Worm (Caenorhabditis elegans) whole organism, young adult: ENCODE results near the gene wago-4.
A peak's percentile ranks its signal among the peaks of the same experiment; 100 is the strongest.

Source experiments
- B0336.3 ChIP-seq: fragments of 200-800 bp; sonication (Bioruptor generic); IDR thresholded peaks from 2 replicates; pipeline ENCODE4 v1.3.6; 2022; ENCODE audit warnings: missing genetic modification characterization, missing compliant biosample characterization
- F49E8.2 ChIP-seq: sonication (generic microtip); optimal IDR thresholded peaks from 3 replicates; lab custom pipeline; 2017; ENCODE audit warnings: missing genetic modification characterization, mild to moderate bottlenecking, missing compliant biosample characterization, antibody characterized with exemption, moderate library complexity; ENCODE audit not compliant: insufficient read depth
- F57A8.1 ChIP-seq: fragments of 200-800 bp; sonication (Bioruptor generic); optimal IDR thresholded peaks from 2 replicates; lab custom pipeline; 2018; ENCODE audit warnings: mild to moderate bottlenecking, missing genetic modification characterization, moderate library complexity, missing compliant biosample characterization
- ZK185.1 ChIP-seq: sonication (generic microtip); optimal IDR thresholded peaks from 2 replicates; lab custom pipeline; 2016; ENCODE audit warnings: mild to moderate bottlenecking, missing genetic modification characterization, missing compliant biosample characterization; ENCODE audit not compliant: poor library complexity, severe bottlenecking
- attf-5 ChIP-seq: fragments of 200-800 bp; sonication (Bioruptor generic); optimal IDR thresholded peaks from 2 replicates; lab custom pipeline; 2018; ENCODE audit warnings: mild to moderate bottlenecking, missing genetic modification characterization, missing compliant biosample characterization
- cebp-1 ChIP-seq, 2 experiments: fragments of 200-800 bp in 1 of 2; sonication (Bioruptor generic) in 1 of 2; sonication (generic microtip) in 1 of 2; IDR thresholded peaks in 1 of 2; optimal IDR thresholded peaks in 1 of 2; 2 replicates each; pipeline versions ENCODE4 v1.3.6 to Lab custom; 2017 to 2022; ENCODE audit warnings: missing compliant biosample characterization in 2 of 2, missing genetic modification characterization in 2 of 2, mild to moderate bottlenecking in 1 of 2, missing genetic modification reagents in 1 of 2, moderate library complexity in 1 of 2
- cebp-2 ChIP-seq: fragments of 200-800 bp; sonication (Bioruptor generic); IDR thresholded peaks from 2 replicates; pipeline ENCODE4 v1.3.6; 2022; ENCODE audit warnings: missing genetic modification characterization, missing compliant biosample characterization
- ceh-100 ChIP-seq: fragments of 200-800 bp; sonication (Bioruptor generic); IDR thresholded peaks from 2 replicates; pipeline ENCODE4 v1.3.6; 2022; ENCODE audit warnings: missing genetic modification reagents, missing genetic modification characterization, missing compliant biosample characterization
- ceh-40 ChIP-seq: fragments of 200-800 bp; sonication (Bioruptor generic); IDR thresholded peaks from 2 replicates; pipeline ENCODE4 v1.3.6; 2022; ENCODE audit warnings: missing genetic modification characterization, missing compliant biosample characterization
- ceh-58 ChIP-seq: fragments of 200-800 bp; sonication (Bioruptor generic); IDR thresholded peaks from 2 replicates; pipeline ENCODE4 v1.3.6; 2022; ENCODE audit warnings: missing genetic modification characterization, missing compliant biosample characterization
- ceh-79 ChIP-seq: sonication (generic microtip); optimal IDR thresholded peaks from 2 replicates; lab custom pipeline; 2017; ENCODE audit warnings: mild to moderate bottlenecking, missing genetic modification characterization, missing compliant biosample characterization
- egl-44 ChIP-seq: fragments of 200-800 bp; sonication (Bioruptor generic); IDR thresholded peaks from 2 replicates; pipeline ENCODE4 v1.3.6; 2022; ENCODE audit warnings: missing genetic modification reagents, missing genetic modification characterization, missing compliant biosample characterization
- ekl-4 ChIP-seq: fragments of 200-800 bp; sonication (Bioruptor generic); IDR thresholded peaks from 2 replicates; pipeline ENCODE4 v1.3.6; 2022; ENCODE audit warnings: missing genetic modification reagents, missing genetic modification characterization, missing compliant biosample characterization
- gei-17 ChIP-seq: fragments of 200-800 bp; sonication (Bioruptor generic); optimal IDR thresholded peaks from 2 replicates; lab custom pipeline; 2018; ENCODE audit warnings: mild to moderate bottlenecking, missing genetic modification characterization, missing compliant biosample characterization
- hlh-12 ChIP-seq: sonication (generic microtip); optimal IDR thresholded peaks from 2 replicates; lab custom pipeline; 2016; ENCODE audit warnings: missing genetic modification characterization, missing compliant biosample characterization
- nfya-1 ChIP-seq: sonication (generic microtip); optimal IDR thresholded peaks from 2 replicates; lab custom pipeline; 2017; ENCODE audit warnings: antibody characterized with exemption, missing compliant biosample characterization, missing genetic modification characterization, borderline replicate concordance; ENCODE audit not compliant: insufficient read depth
- nfya-2 ChIP-seq: fragments of 200-800 bp; sonication (Bioruptor generic); IDR thresholded peaks from 2 replicates; pipeline ENCODE4 v1.3.6; 2022; ENCODE audit warnings: missing genetic modification reagents, missing genetic modification characterization, missing compliant biosample characterization
- nhr-179 ChIP-seq: sonication (generic microtip); optimal IDR thresholded peaks from 2 replicates; lab custom pipeline; 2016; ENCODE audit warnings: mild to moderate bottlenecking, missing genetic modification characterization, missing compliant biosample characterization
- nhr-80 ChIP-seq: sonication (generic microtip); optimal IDR thresholded peaks from 2 replicates; lab custom pipeline; 2016; ENCODE audit warnings: missing genetic modification characterization, missing compliant biosample characterization
- snpc-4 ChIP-seq, 5 experiments: fragments of 150-350 bp in 1 of 5; sonication (generic microtip) in 4 of 5; optimal IDR thresholded peaks; 2 replicates each; lab custom pipeline; 2014 to 2018; ENCODE audit warnings: missing genetic modification characterization in 5 of 5, missing biosample characterization in 3 of 5, antibody characterized with exemption in 2 of 5, mild to moderate bottlenecking in 2 of 5, missing compliant biosample characterization in 2 of 5, missing genotype in 2 of 5, moderate library complexity in 2 of 5, missing genetic modification reagents in 1 of 5
- sptf-2 ChIP-seq: fragments of 200-800 bp; sonication (Bioruptor generic); optimal IDR thresholded peaks from 2 replicates; lab custom pipeline; 2018; ENCODE audit warnings: mild to moderate bottlenecking, missing genetic modification characterization, missing compliant biosample characterization
- tlf-1 ChIP-seq: fragments of 200-800 bp; sonication (Bioruptor generic); optimal IDR thresholded peaks from 2 replicates; lab custom pipeline; 2018; ENCODE audit warnings: mild to moderate bottlenecking, missing genetic modification characterization, missing compliant biosample characterization
- unc-130 ChIP-seq: sonication (generic microtip); optimal IDR thresholded peaks from 2 replicates; lab custom pipeline; 2016; ENCODE audit warnings: missing genetic modification reagents, missing genetic modification characterization, missing compliant biosample characterization
- unc-62 ChIP-seq: fragments of 150-350 bp; optimal IDR thresholded peaks from 2 replicates; lab custom pipeline; 2014; ENCODE audit warnings: missing biosample characterization, missing genetic modification reagents, missing genetic modification characterization
- zfh-2 ChIP-seq: fragments of 200-800 bp; sonication (Bioruptor generic); conservative IDR thresholded peaks from 2 replicates; pipeline ENCODE4 v1.3.6; 2022; ENCODE audit warnings: missing genetic modification reagents, missing genetic modification characterization, missing compliant biosample characterization
- zim-3 ChIP-seq: sonication (generic microtip); optimal IDR thresholded peaks from 2 replicates; lab custom pipeline; 2017; ENCODE audit warnings: mild to moderate bottlenecking, missing genetic modification characterization, moderate library complexity, missing compliant biosample characterization
- ztf-18 ChIP-seq: sonication (generic microtip); optimal IDR thresholded peaks from 2 replicates; lab custom pipeline; 2016; ENCODE audit warnings: missing genotype, mild to moderate bottlenecking, missing genetic modification characterization, missing compliant biosample characterization
- ztf-28 ChIP-seq: fragments of 200-800 bp; sonication (Bioruptor generic); IDR thresholded peaks from 2 replicates; pipeline ENCODE4 v1.3.6; 2022; ENCODE audit warnings: missing genetic modification reagents, missing genetic modification characterization, missing compliant biosample characterization

The wago-4 gene

DNA sequence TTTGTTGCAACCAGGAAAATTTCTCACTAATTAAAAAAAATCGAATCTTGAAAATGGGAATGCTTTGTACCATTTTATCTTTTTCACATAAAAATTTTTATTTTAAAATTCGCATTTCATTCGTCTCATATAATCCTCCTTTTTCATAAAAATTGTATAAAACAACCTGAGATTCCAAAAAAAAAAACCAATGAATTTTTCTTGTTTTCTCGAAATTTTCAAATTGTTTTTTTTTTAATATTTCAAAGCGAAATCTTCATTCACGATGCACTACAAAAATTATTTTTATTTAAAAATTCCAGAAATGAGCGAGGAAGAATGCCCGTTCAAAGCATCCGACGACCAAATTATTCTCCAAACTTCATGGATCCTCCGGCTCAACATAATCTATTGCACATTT is 34.4 kb upstream of the wago-4 start, which contains the start of gene sra-14:
TSS of gene sra-14 (plus strand) at position 301 of the 400 bp plus-strand sequence.
- no peak for TF ChIP-seq ceh-40 (GFP tag; lab: Robert Waterston, UW)
- TF ChIP-seq ceh-79, result no peak
- no peak for TF ChIP-seq ZK185.1 (tag; lab: Kevin White, UChicago)
- no peak for TF ChIP-seq nfya-1 (tag; lab: Kevin White, UChicago)
- no peak for TF ChIP-seq egl-44 (GFP tag; lab: Robert Waterston, UW)
- no peak for TF ChIP-seq nfya-2 (GFP tag; lab: Robert Waterston, UW)
- TF ChIP-seq ceh-100 (GFP tag; lab: Robert Waterston, UW), result no peak
- no peak for TF ChIP-seq tlf-1 (GFP tag; lab: Kevin White, UChicago)
- TF ChIP-seq hlh-12 (tag; lab: Kevin White, UChicago), result no peak
- TF ChIP-seq ekl-4 (GFP tag; lab: Robert Waterston, UW), result no peak
- TF ChIP-seq cebp-1 (GFP tag; IDR thresholded peaks at IDR 0.05; lab: Robert Waterston, UW), result no peak
- no peak for TF ChIP-seq cebp-1 (tag; optimal IDR thresholded peaks at IDR 0.05; lab: Kevin White, UChicago)
- no peak for TF ChIP-seq zim-3 (tag; lab: Kevin White, UChicago)
- no peak for TF ChIP-seq F57A8.1 (GFP tag; lab: Kevin White, UChicago)

DNA sequence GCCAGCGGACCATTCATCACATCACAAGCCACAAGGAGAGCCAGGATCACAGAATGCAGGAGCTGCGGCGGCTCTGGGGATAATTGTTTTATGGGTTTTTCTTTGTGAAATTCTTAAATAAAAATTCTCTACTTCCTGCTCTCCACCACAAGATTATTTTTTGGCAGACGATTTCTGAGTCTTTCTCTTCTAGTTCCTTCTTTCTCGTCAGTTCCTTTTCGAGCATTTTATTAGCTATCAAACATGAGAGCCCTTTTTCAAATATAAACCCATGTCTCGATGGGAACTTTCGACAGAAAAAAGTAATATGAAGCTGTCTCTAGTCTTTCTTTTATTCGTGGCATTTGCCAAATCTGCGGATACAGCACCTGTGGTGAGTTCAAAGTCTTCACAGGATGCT is 30.9 kb upstream of the wago-4 start, which contains the start of gene F35C5.3:
TSS of gene F35C5.3 (plus strand) at position 301 of the 400 bp plus-strand sequence.
- no peak for TF ChIP-seq ztf-28
- TF ChIP-seq unc-62 (GFP tag; lab: Kevin White, UChicago), result no peak
- TF ChIP-seq cebp-2 (GFP tag; lab: Robert Waterston, UW), result no peak
- TF ChIP-seq sptf-2 (GFP tag; lab: Kevin White, UChicago), result no peak
- TF ChIP-seq ztf-18 (tag; lab: Kevin White, UChicago), result no peak
- no peak for TF ChIP-seq B0336.3 (GFP tag; lab: Robert Waterston, UW)
- no peak for TF ChIP-seq attf-5
- no peak for TF ChIP-seq gei-17 (GFP tag; lab: Kevin White, UChicago)
- no peak for TF ChIP-seq cebp-1 (GFP tag; IDR thresholded peaks at IDR 0.05; lab: Robert Waterston, UW)
- no peak for TF ChIP-seq cebp-1 (tag; optimal IDR thresholded peaks at IDR 0.05; lab: Kevin White, UChicago)
- TF ChIP-seq nhr-179 (tag; lab: Kevin White, UChicago), result no peak
- TF ChIP-seq tlf-1 (GFP tag; lab: Kevin White, UChicago), result no peak

DNA sequence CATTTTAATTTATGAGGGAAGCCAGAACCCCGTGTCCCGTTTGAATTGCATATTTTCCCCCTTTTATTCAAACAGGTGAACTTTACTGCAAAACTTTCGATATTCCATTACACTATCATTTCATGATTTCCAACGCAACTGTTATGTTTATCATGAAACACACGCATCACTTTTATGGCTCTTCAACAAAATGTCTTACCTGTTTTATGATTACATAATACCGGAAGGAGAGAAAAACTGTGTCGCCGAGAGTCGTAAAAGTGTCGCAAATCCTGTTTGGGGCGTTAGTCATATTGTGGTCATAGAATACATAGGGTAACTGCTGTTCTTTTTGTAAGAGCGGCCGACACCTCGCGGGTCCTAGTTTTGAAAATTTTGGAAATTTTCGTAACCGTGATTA is 26.9 kb upstream of the wago-4 start:
- TF ChIP-seq snpc-4 (GFP tag; optimal IDR thresholded peaks at IDR 0.05; lab: Kevin White, UChicago) (no peak), snpc-4 (tag; optimal IDR thresholded peaks at IDR 0.05; lab: Kevin White, UChicago) (peak in 1 of 4 experiments; percentile 36), F49E8.2 (tag; lab: Kevin White, UChicago) (no peak), ceh-58 (GFP tag; lab: Robert Waterston, UW) (no peak), nhr-80 (tag; lab: Kevin White, UChicago) (peak; percentile 39), unc-62 (GFP tag; lab: Kevin White, UChicago) (peak; percentile 1)

DNA sequence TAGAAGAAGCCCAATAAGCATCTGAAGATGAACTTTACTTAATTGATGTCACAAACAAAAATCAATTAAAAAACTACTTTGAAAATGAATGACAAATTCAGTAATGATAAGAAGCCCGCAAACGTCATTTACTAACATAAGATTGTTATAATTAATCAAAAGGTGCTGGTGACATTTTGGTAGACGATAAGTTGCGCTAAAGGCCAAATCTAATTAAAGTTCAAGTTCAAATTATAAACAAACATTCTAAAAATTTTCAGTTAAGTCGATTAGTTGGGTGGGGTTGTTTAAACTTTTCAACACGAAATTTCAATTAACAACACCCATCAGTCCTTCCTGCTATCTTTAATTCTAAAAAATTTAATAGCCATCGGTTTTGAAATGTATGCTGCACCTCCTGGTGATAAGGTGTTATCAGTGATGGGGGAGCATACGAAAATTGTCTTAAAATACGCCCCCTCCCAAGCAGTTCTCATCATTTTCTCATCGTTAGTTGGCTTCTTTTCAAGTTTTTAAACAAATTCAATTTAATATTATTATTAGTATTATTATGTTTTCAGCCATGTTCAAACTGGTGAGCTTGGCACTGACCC is 24.2 kb upstream of the wago-4 start, which contains the start of the genes clec-62 and clec-63:
TSS of gene clec-62 (minus strand) at position 51 of the 593 bp plus-strand sequence.
TSS of gene clec-63 (plus strand) at position 561 of the 593 bp plus-strand sequence.
- no peak for TF ChIP-seq ceh-79
- peak; percentile 70 for TF ChIP-seq nhr-80 (tag; lab: Kevin White, UChicago)
- TF ChIP-seq ekl-4 (GFP tag; lab: Robert Waterston, UW), result no peak
- TF ChIP-seq, all 124 proteins: peak for 1

DNA sequence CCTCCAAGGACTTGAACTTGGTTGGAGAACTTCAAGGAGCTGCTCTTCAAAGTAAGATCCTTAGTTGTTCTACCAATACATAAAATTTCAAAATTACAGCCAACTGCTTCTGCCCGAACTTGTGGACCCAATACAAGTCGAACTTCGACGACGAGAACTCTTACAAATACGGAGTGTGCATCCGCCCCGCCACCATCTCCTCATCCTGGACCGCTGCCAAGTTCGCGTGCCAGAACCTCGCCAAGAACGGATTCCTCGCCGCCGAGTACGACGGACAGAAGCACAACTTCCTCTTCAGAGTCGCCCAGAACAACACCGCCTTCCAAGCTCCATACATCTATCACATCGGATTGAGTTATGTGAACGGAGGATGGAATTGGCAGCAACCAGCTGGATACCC is 22.7 kb upstream of the wago-4 start:
- peak; percentile 51; the same call in 1 of the 2 replicates for TF ChIP-seq zfh-2 (GFP tag; lab: Robert Waterston, UW)
- TF ChIP-seq unc-130, result no peak
